Worm (Caenorhabditis elegans) whole organism, L4 larva: ENCODE data around the gene fipr-16.

ENCODE experiments used
- Y5F2A.4 ChIP-seq: fragments of 200-800 bp; sonication (Bioruptor generic); optimal IDR thresholded peaks from 2 replicates; lab custom pipeline; 2018; ENCODE audit warnings: mild to moderate bottlenecking, missing genetic modification characterization, missing compliant biosample characterization
- dmd-6 ChIP-seq: fragments of 200-800 bp; sonication (Bioruptor generic); IDR thresholded peaks from 2 replicates; pipeline ENCODE4 v1.3.6; 2022; ENCODE audit warnings: missing genetic modification reagents, missing genetic modification characterization, missing compliant biosample characterization
- fkh-10 ChIP-seq: fragments of 150-350 bp; optimal IDR thresholded peaks from 2 replicates; lab custom pipeline; 2014; ENCODE audit warnings: missing biosample characterization, missing genetic modification reagents, missing genetic modification characterization
- hlh-30 ChIP-seq: sonication (generic microtip); optimal IDR thresholded peaks from 2 replicates; lab custom pipeline; 2017; ENCODE audit warnings: antibody characterized with exemption, mild to moderate bottlenecking, missing genetic modification characterization, missing compliant biosample characterization; ENCODE audit not compliant: insufficient read depth
- madf-9 ChIP-seq: fragments of 200-800 bp; sonication (Bioruptor generic); conservative IDR thresholded peaks from 2 replicates; pipeline ENCODE4 v1.3.6; 2022; ENCODE audit warnings: missing genetic modification reagents, missing genetic modification characterization, missing compliant biosample characterization
- nhr-76 ChIP-seq: fragments of 150-350 bp; optimal IDR thresholded peaks from 2 replicates; lab custom pipeline; 2014; ENCODE audit warnings: missing biosample characterization, missing genetic modification characterization
- skn-1 ChIP-seq: fragments of 150-350 bp; optimal IDR thresholded peaks from 2 replicates; lab custom pipeline; 2014; ENCODE audit warnings: missing biosample characterization, missing genetic modification characterization
- snpc-4 ChIP-seq: fragments of 150-350 bp; optimal IDR thresholded peaks from 2 replicates; lab custom pipeline; 2014; ENCODE audit warnings: missing biosample characterization, missing genetic modification characterization
- unc-62 ChIP-seq, 3 experiments: fragments of 150-350 bp in 1 of 3; sonication (generic microtip); optimal IDR thresholded peaks in 2 of 3; peaks in 1 of 3; 1 replicate in 1 of 3; 2 replicates in 2 of 3; lab custom pipeline; 2014 to 2017; ENCODE audit warnings: missing biosample characterization in 3 of 3, missing genetic modification characterization in 3 of 3, missing genetic modification reagents in 3 of 3, missing genotype in 1 of 3

DNA sequence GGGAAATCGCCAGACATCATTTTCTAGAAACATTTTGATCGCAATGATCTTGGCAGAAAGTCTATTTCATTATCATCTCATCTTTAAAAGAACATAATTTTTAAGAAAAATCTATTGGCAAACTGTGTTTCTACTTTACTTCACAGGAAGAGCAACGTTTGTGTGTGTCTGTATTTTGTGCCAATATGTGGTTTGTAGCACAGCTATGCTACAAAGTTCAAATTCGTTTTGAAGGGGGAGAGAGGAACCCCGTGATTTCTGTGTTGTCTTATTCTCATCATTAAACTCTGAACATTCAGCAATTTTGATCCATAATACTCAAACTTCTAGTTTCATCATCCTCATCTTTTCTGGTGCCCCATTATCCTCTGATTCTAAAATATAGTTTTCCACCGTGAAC, 39.1 kb downstream of the fipr-16 start:
- TF ChIP-seq dmd-6 = no peak
- no peak for TF ChIP-seq skn-1 (tag; lab: Kevin White, UChicago)
- no peak for TF ChIP-seq madf-9 (GFP tag; lab: Robert Waterston, UW)
- TF ChIP-seq hlh-30 (tag; lab: Kevin White, UChicago) = no peak
- no peak for TF ChIP-seq snpc-4 (tag; lab: Kevin White, UChicago)
- TF ChIP-seq Y5F2A.4 (GFP tag; lab: Kevin White, UChicago) = no peak
- no peak for TF ChIP-seq fkh-10 (GFP tag; lab: Kevin White, UChicago)
- TF ChIP-seq nhr-76 (tag; lab: Kevin White, UChicago) = no peak
- TF ChIP-seq unc-62 (GFP tag; optimal IDR thresholded peaks at IDR 0.05 in 1 of 2; lab: Kevin White, UChicago) = no peak
- no peak for TF ChIP-seq unc-62 (tag; optimal IDR thresholded peaks at IDR 0.05; lab: Kevin White, UChicago)
